Fruit fly (Drosophila melanogaster) whole organism, embryonic: ENCODE results near the gene CG10587.

Source experiments
- Bteb2 ChIP-seq: fragments of 200-800 bp; sonication (Bioruptor generic); optimal IDR thresholded peaks from 2 replicates; lab custom pipeline; 2016; ENCODE audit warnings: missing biosample characterization, missing genetic modification characterization
- CG10959 ChIP-seq: fragments of 200-800 bp; sonication (Bioruptor generic); IDR thresholded peaks from 2 replicates; pipeline ENCODE4 v1.3.6; 2022; ENCODE audit warnings: missing biosample characterization, missing genetic modification characterization
- CG12155 ChIP-seq: fragments of 200-800 bp; sonication (Bioruptor generic); optimal IDR thresholded peaks from 3 replicates; lab custom pipeline; 2016; ENCODE audit warnings: missing biosample characterization, missing genetic modification characterization
- CG13287 ChIP-seq: fragments of 200-800 bp; sonication (Bioruptor generic); IDR thresholded peaks from 2 replicates; pipeline ENCODE4 v1.3.6; 2022; ENCODE audit warnings: missing biosample characterization, missing genetic modification characterization; ENCODE audit not compliant: partially characterized antibody
- CG13424 ChIP-seq: fragments of 200-800 bp; sonication (Bioruptor generic); optimal IDR thresholded peaks from 2 replicates; lab custom pipeline; 2019; ENCODE audit warnings: missing biosample characterization, mild to moderate bottlenecking, missing genetic modification characterization, moderate library complexity
- CG15514 ChIP-seq: fragments of 200-800 bp; sonication (Bioruptor generic); optimal IDR thresholded peaks from 3 replicates; lab custom pipeline; 2017; ENCODE audit warnings: missing biosample characterization, missing genetic modification characterization, mild to moderate bottlenecking, moderate library complexity, missing genetic modification reagents
- CG15601 ChIP-seq: fragments of 200-800 bp; sonication (Bioruptor generic); optimal IDR thresholded peaks from 3 replicates; lab custom pipeline; 2019; ENCODE audit warnings: missing biosample characterization, mild to moderate bottlenecking, missing genetic modification characterization, moderate library complexity
- CG16863 ChIP-seq: fragments of 200-800 bp; sonication (Bioruptor generic); optimal IDR thresholded peaks from 3 replicates; lab custom pipeline; 2016; ENCODE audit warnings: missing biosample characterization, missing genetic modification characterization
- CG2116 ChIP-seq: fragments of 200-800 bp; sonication (Bioruptor generic); optimal IDR thresholded peaks from 3 replicates; lab custom pipeline; 2018; ENCODE audit warnings: missing biosample characterization, mild to moderate bottlenecking, missing genetic modification characterization
- CG2678 ChIP-seq: fragments of 200-800 bp; sonication (Bioruptor generic); optimal IDR thresholded peaks from 3 replicates; lab custom pipeline; 2019; ENCODE audit warnings: missing biosample characterization, mild to moderate bottlenecking, missing genetic modification characterization, moderate library complexity
- CG32767 ChIP-seq: fragments of 200-800 bp; sonication (Bioruptor generic); IDR thresholded peaks from 2 replicates; pipeline ENCODE4 v1.3.6; 2022; ENCODE audit warnings: missing biosample characterization, missing genetic modification characterization
- CG32772 ChIP-seq: fragments of 200-800 bp; sonication (Bioruptor generic); IDR thresholded peaks from 2 replicates; pipeline ENCODE4 v1.3.6; 2022; ENCODE audit warnings: missing biosample characterization, missing genetic modification characterization
- CG3281 ChIP-seq: fragments of 200-800 bp; sonication (Bioruptor generic); optimal IDR thresholded peaks from 3 replicates; lab custom pipeline; 2017; ENCODE audit warnings: missing biosample characterization, mild to moderate bottlenecking, missing genetic modification characterization
- CG33213 ChIP-seq: fragments of 200-800 bp; sonication (Bioruptor generic); optimal IDR thresholded peaks from 3 replicates; lab custom pipeline; 2016; ENCODE audit warnings: missing biosample characterization, missing genetic modification characterization
- CG4424 ChIP-seq: fragments of 200-800 bp; sonication (Bioruptor generic); optimal IDR thresholded peaks from 3 replicates; lab custom pipeline; 2016; ENCODE audit warnings: missing biosample characterization, missing genetic modification characterization
- CG4820 ChIP-seq: fragments of 200-800 bp; sonication (Bioruptor generic); optimal IDR thresholded peaks from 3 replicates; lab custom pipeline; 2016; ENCODE audit warnings: missing biosample characterization, missing genetic modification characterization
- CG6175 ChIP-seq: fragments of 200-800 bp; sonication (Bioruptor generic); IDR thresholded peaks from 3 replicates; pipeline ENCODE4 v1.3.6; 2022; ENCODE audit warnings: missing biosample characterization, missing genetic modification characterization
- CG6689 ChIP-seq: fragments of 200-800 bp; sonication (Bioruptor generic); IDR thresholded peaks from 2 replicates; pipeline ENCODE4 v1.3.6; 2022; ENCODE audit warnings: missing biosample characterization, missing genetic modification characterization
- CG6765 ChIP-seq: fragments of 200-800 bp; sonication (Bioruptor generic); optimal IDR thresholded peaks from 3 replicates; lab custom pipeline; 2017; ENCODE audit warnings: missing biosample characterization, mild to moderate bottlenecking, missing genetic modification characterization
- CG6791 ChIP-seq: fragments of 200-800 bp; sonication (Bioruptor generic); IDR thresholded peaks from 3 replicates; pipeline ENCODE4 v1.3.6; 2022; ENCODE audit warnings: missing biosample characterization, missing genetic modification characterization; ENCODE audit not compliant: partially characterized antibody
- CG6854 ChIP-seq: fragments of 200-800 bp; sonication (Bioruptor generic); optimal IDR thresholded peaks from 3 replicates; lab custom pipeline; 2017; ENCODE audit warnings: missing biosample characterization, mild to moderate bottlenecking, missing genetic modification characterization
- Dbx ChIP-seq: fragments of 200-800 bp; sonication (Bioruptor generic); IDR thresholded peaks from 3 replicates; pipeline ENCODE4 v1.3.6; 2022; ENCODE audit warnings: missing biosample characterization, missing genetic modification characterization
- Dek ChIP-seq: fragments of 200-800 bp; sonication (Bioruptor generic); optimal IDR thresholded peaks from 3 replicates; lab custom pipeline; 2019; ENCODE audit warnings: missing biosample characterization, mild to moderate bottlenecking, missing genetic modification characterization, moderate library complexity
- E2f1 ChIP-seq: fragments of 200-800 bp; sonication (Bioruptor generic); IDR thresholded peaks from 2 replicates; pipeline ENCODE4 v1.3.6; 2022; ENCODE audit warnings: missing biosample characterization, missing genetic modification characterization
- Fer3 ChIP-seq: fragments of 200-800 bp; sonication (Bioruptor generic); optimal IDR thresholded peaks from 2 replicates; lab custom pipeline; 2018; ENCODE audit warnings: missing biosample characterization, mild to moderate bottlenecking, missing genetic modification characterization, moderate library complexity
- Hr3 ChIP-seq: fragments of 200-800 bp; sonication (Bioruptor generic); optimal IDR thresholded peaks from 3 replicates; lab custom pipeline; 2016; ENCODE audit warnings: missing biosample characterization, missing genetic modification characterization
- Hr51 ChIP-seq, 2 experiments: fragments of 200-800 bp; sonication (Bioruptor generic); optimal IDR thresholded peaks; 2 replicates in 1 of 2; 3 replicates in 1 of 2; lab custom pipeline; 2016 to 2018; ENCODE audit warnings: missing biosample characterization in 2 of 2, missing genetic modification characterization in 2 of 2, mild to moderate bottlenecking in 1 of 2, moderate library complexity in 1 of 2
- Hsf ChIP-seq: fragments of 200-800 bp; sonication (Bioruptor generic); optimal IDR thresholded peaks from 3 replicates; lab custom pipeline; 2016; ENCODE audit warnings: missing biosample characterization, missing genetic modification characterization
- Mad ChIP-seq: fragments of 200-800 bp; sonication (Bioruptor generic); optimal IDR thresholded peaks from 2 replicates; lab custom pipeline; 2016; ENCODE audit warnings: missing biosample characterization, missing genetic modification characterization
- Myb ChIP-seq: fragments of 200-800 bp; sonication (Bioruptor generic); optimal IDR thresholded peaks from 2 replicates; lab custom pipeline; 2016; ENCODE audit warnings: missing biosample characterization, missing genetic modification characterization
- PHDP ChIP-seq: fragments of 200-800 bp; sonication (Bioruptor generic); optimal IDR thresholded peaks from 3 replicates; lab custom pipeline; 2018; ENCODE audit warnings: missing biosample characterization, mild to moderate bottlenecking, missing genetic modification characterization, moderate library complexity
- Ravus ChIP-seq: fragments of 200-800 bp; sonication (Bioruptor generic); IDR thresholded peaks from 2 replicates; pipeline ENCODE4 v1.3.6; 2022; ENCODE audit warnings: missing biosample characterization, missing genetic modification characterization
- Sin3A ChIP-seq: fragments of >200 bp; optimal IDR thresholded peaks from 2 replicates; lab custom pipeline; 2018
- Tbp ChIP-seq: fragments of >200 bp; optimal IDR thresholded peaks from 2 replicates; lab custom pipeline; 2018; ENCODE audit warnings: missing biosample characterization, missing genetic modification characterization
- Trl ChIP-seq, 3 experiments: fragments of >200 bp in 2 of 3; fragments of 200-800 bp in 1 of 3; sonication (Bioruptor generic) in 1 of 3; optimal IDR thresholded peaks; 2 replicates in 1 of 3; 3 replicates in 2 of 3; lab custom pipeline; 2016 to 2017; ENCODE audit warnings: missing biosample characterization in 1 of 3, missing genetic modification characterization in 1 of 3
- az2 ChIP-seq: fragments of 200-800 bp; sonication (Bioruptor generic); optimal IDR thresholded peaks from 3 replicates; lab custom pipeline; 2016; ENCODE audit warnings: missing biosample characterization, missing genetic modification characterization
- fu2 ChIP-seq: fragments of 200-800 bp; sonication (Bioruptor generic); optimal IDR thresholded peaks from 2 replicates; lab custom pipeline; 2016; ENCODE audit warnings: missing biosample characterization, missing genetic modification characterization
- gsb-n ChIP-seq: fragments of 200-800 bp; sonication (Bioruptor generic); optimal IDR thresholded peaks from 3 replicates; lab custom pipeline; 2018; ENCODE audit warnings: missing biosample characterization, mild to moderate bottlenecking, missing genetic modification characterization
- hbn ChIP-seq: fragments of 200-800 bp; sonication (Bioruptor generic); IDR thresholded peaks from 2 replicates; pipeline ENCODE4 v1.3.6; 2022; ENCODE audit warnings: missing biosample characterization, missing genetic modification characterization; ENCODE audit not compliant: partially characterized antibody
- kay ChIP-seq: fragments of 200-800 bp; sonication (Bioruptor generic); optimal IDR thresholded peaks from 2 replicates; lab custom pipeline; 2016; ENCODE audit warnings: missing biosample characterization, missing genetic modification characterization
- lov ChIP-seq, 2 experiments: fragments of 200-800 bp in 1 of 2; fragments of >200 bp in 1 of 2; sonication (Bioruptor generic) in 1 of 2; IDR thresholded peaks in 1 of 2; optimal IDR thresholded peaks in 1 of 2; 2 replicates in 1 of 2; 3 replicates in 1 of 2; pipeline versions ENCODE4 v1.3.6 to Lab custom; 2017 to 2022; ENCODE audit warnings: missing biosample characterization in 1 of 2, missing genetic modification characterization in 1 of 2
- nmo ChIP-seq: fragments of 200-800 bp; sonication (Bioruptor generic); optimal IDR thresholded peaks from 2 replicates; lab custom pipeline; 2018; ENCODE audit warnings: missing biosample characterization, mild to moderate bottlenecking, missing genetic modification characterization, moderate library complexity
- otp ChIP-seq: fragments of 200-800 bp; sonication (Bioruptor generic); IDR thresholded peaks from 3 replicates; pipeline ENCODE4, ENCODE4 v1.3.6; 2022; ENCODE audit warnings: missing biosample characterization, missing genetic modification characterization
- phol ChIP-seq: fragments of 200-800 bp; sonication (Bioruptor generic); optimal IDR thresholded peaks from 3 replicates; lab custom pipeline; 2018; ENCODE audit warnings: missing biosample characterization, mild to moderate bottlenecking, missing genetic modification characterization, moderate library complexity
- rib ChIP-seq: fragments of 200-800 bp; sonication (Bioruptor generic); IDR thresholded peaks from 2 replicates; pipeline ENCODE4 v1.3.6; 2022; ENCODE audit warnings: missing biosample characterization, missing genetic modification characterization
- sr ChIP-seq: fragments of 200-800 bp; sonication (Bioruptor generic); IDR thresholded peaks from 3 replicates; pipeline ENCODE4 v1.3.6; 2022; ENCODE audit warnings: missing biosample characterization, missing genetic modification characterization
- stc ChIP-seq: fragments of 200-800 bp; sonication (Bioruptor generic); IDR thresholded peaks from 2 replicates; pipeline ENCODE4 v1.3.6; 2022; ENCODE audit warnings: missing biosample characterization, missing genetic modification characterization
- vvl ChIP-seq: fragments of 200-800 bp; sonication (Bioruptor generic); IDR thresholded peaks from 2 replicates; pipeline ENCODE4 v1.3.6; 2022; ENCODE audit warnings: missing biosample characterization, missing genetic modification characterization

CG10587 gene

dm6 chr3L:21009405-21010120, 47.2 kb upstream of the CG10587 start (continued):
- TF ChIP-seq az2 (GFP tag; lab: Kevin White, UChicago) (peak; percentile 31), gsb-n (tag; lab: Kevin White, UChicago) (no peak), Ravus (GFP tag; lab: Robert Waterston, UW) (no peak), kay (GFP tag; lab: Kevin White, UChicago) (no peak), Fer3 (tag; lab: Kevin White, UChicago) (peak; percentile 32), Sin3A (no peak), Mad (GFP tag; lab: Kevin White, UChicago) (no peak), CG4820 (GFP tag; lab: Kevin White, UChicago) (peak; percentile 28), CG6175 (GFP tag; lab: Robert Waterston, UW) (no peak), CG2116 (GFP tag; lab: Kevin White, UChicago) (peak; percentile 20), otp (peak; percentile 68; the same call in 2 of the 3 replicates), Dek (no peak), CG6765 (peak; percentile 9), vvl (GFP tag; lab: Robert Waterston, UW) (peak; percentile 85), PHDP (tag; lab: Kevin White, UChicago) (peak; percentile 54), CG12155 (GFP tag; lab: Kevin White, UChicago) (peak; percentile 46), CG32767 (GFP tag; lab: Robert Waterston, UW) (peak; percentile 61; the same call in 1 of the 2 replicates), nmo (GFP tag; lab: Kevin White, UChicago) (peak; percentile 3), CG16863 (GFP tag; lab: Kevin White, UChicago) (peak; percentile 58), phol (tag; lab: Kevin White, UChicago) (peak; percentile 32), Hsf (GFP tag; lab: Kevin White, UChicago) (peak; percentile 46), CG6689 (GFP tag; lab: Robert Waterston, UW) (peak; percentile 73), CG15601 (tag; lab: Kevin White, UChicago) (no peak), CG4424 (GFP tag; lab: Kevin White, UChicago) (peak; percentile 29), Hr51 (GFP tag; optimal IDR thresholded peaks at IDR 0.05; lab: Kevin White, UChicago) (peak in 1 of 2 experiments; percentile 46), CG32772 (GFP tag; lab: Robert Waterston, UW) (peak; percentile 51; the same call in 1 of the 2 replicates), hbn (GFP tag; lab: Robert Waterston, UW) (no peak), lov (optimal IDR thresholded peaks at IDR 0.05; lab: Kevin White, UChicago) (no peak), lov (GFP tag; IDR thresholded peaks at IDR 0.05; lab: Robert Waterston, UW) (0 out of 3 replicates have a peak, but pooled peaks have one; percentile 55), E2f1 (peak; percentile 72), CG6791 (GFP tag; lab: Robert Waterston, UW) (no peak), Trl (optimal IDR thresholded peaks at IDR 0.05; lab: Kevin White, UChicago) (peak; percentile 76 to 83), Trl (GFP tag; optimal IDR thresholded peaks at IDR 0.05; lab: Kevin White, UChicago) (peak; percentile 6), Tbp (no peak), Hr3 (GFP tag; lab: Kevin White, UChicago) (peak; percentile 8), CG3281 (peak; percentile 43), CG10959 (GFP tag; lab: Robert Waterston, UW) (no peak), CG33213 (GFP tag; lab: Kevin White, UChicago) (peak; percentile 20), fu2 (peak; percentile 33), Myb (GFP tag; lab: Kevin White, UChicago) (peak; percentile 33), sr (GFP tag; lab: Robert Waterston, UW) (no peak), CG6854 (peak; percentile 43), CG13424 (tag; lab: Kevin White, UChicago) (peak; percentile 21), rib (GFP tag; lab: Robert Waterston, UW) (0 out of 2 replicates have a peak, but pooled peaks have one; percentile 31), Bteb2 (GFP tag; lab: Kevin White, UChicago) (peak; percentile 21), stc (GFP tag; lab: Robert Waterston, UW) (peak; percentile 72; the same call in 1 of the 2 replicates), CG2678 (tag; lab: Kevin White, UChicago) (peak; percentile 41), Dbx (peak; percentile 74; the same call in 2 of the 3 replicates), CG13287 (GFP tag; lab: Robert Waterston, UW) (peak; percentile 16; the same call in 1 of the 2 replicates), CG15514 (GFP tag; lab: Kevin White, UChicago) (peak; percentile 6)
